Fruit fly (Drosophila melanogaster): ENCODE results near the gene CG13073.
A peak's percentile ranks its signal among the peaks of the same experiment; 100 is the strongest.

Gene CG13073

DNA sequence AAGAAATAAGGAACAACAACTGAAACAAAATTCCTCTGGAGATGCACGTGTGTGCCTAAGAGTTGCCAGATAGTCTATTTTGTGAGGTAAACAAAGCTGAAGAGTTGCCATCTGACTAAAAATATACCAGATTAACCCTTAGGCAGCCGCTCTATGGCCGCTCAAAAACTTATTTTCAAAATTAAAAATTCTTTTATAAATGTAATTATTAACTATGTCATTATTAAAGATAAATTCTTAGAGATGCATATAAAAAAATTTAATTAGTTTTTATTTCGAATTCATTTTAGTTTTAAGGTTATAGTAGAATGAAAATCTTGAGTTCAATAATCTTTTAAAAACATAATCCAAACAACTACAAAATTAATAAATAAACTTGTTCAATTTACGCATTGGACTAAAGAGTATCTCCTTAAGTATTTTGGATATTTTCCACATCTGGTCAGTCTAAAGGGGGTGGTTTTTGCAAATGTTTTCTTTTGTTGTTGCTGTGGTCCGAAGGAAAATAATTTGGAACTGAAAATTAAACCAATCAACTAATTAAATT is 11.6 kb upstream of the CG13073 start, which contains the start of gene Tmx3 (continued):
- TF ChIP-seq da (GFP tag; optimal IDR thresholded peaks at IDR 0.05), result no peak
- peak; percentile 56 for TF ChIP-seq peb (GFP tag; IDR thresholded peaks at IDR 0.05)
- no peak for TF ChIP-seq Sry-β (GFP tag; optimal IDR thresholded peaks at IDR 0.05)
- TF ChIP-seq pfk (GFP tag; optimal IDR thresholded peaks at IDR 0.05), result no peak
- peak; percentile 92 for TF ChIP-seq ken (GFP tag; IDR thresholded peaks at IDR 0.05)
- peak; percentile 66 for TF ChIP-seq CG30431 (GFP tag; optimal IDR thresholded peaks at IDR 0.05)
- peak; percentile 66 to 90 for TF ChIP-seq dpn (GFP tag; optimal IDR thresholded peaks at IDR 0.05)
- peak; percentile 96 for TF ChIP-seq slbo (GFP tag; IDR thresholded peaks at IDR 0.05)
- peak; percentile 59 for TF ChIP-seq chn (GFP tag; optimal IDR thresholded peaks at IDR 0.05)
- TF ChIP-seq CG13123 (GFP tag; optimal IDR thresholded peaks at IDR 0.05), result peak; percentile 79
- peak; percentile 12 for TF ChIP-seq CG1792 (GFP tag; optimal IDR thresholded peaks at IDR 0.05)
- peak; percentile 85 for TF ChIP-seq Blimp-1 (GFP tag; optimal IDR thresholded peaks at IDR 0.05)
- peak; percentile 92 for TF ChIP-seq CG13424 (tag; optimal IDR thresholded peaks at IDR 0.05)
- peak; percentile 62 for TF ChIP-seq corto (GFP tag; optimal IDR thresholded peaks at IDR 0.05)
- TF ChIP-seq aop (GFP tag; IDR thresholded peaks at IDR 0.05), result peak; percentile 85
- no peak for TF ChIP-seq Dfd (GFP tag; optimal IDR thresholded peaks at IDR 0.05)
- peak; percentile 17 for TF ChIP-seq shn (GFP tag; optimal IDR thresholded peaks at IDR 0.05)
- peak; percentile 78 for TF ChIP-seq oc (tag; optimal IDR thresholded peaks at IDR 0.05)
- TF ChIP-seq CG8359 (GFP tag; optimal IDR thresholded peaks at IDR 0.05; ENCODE audit: borderline replicate concordance), result no peak
- peak; percentile 89 for TF ChIP-seq D19A (tag; optimal IDR thresholded peaks at IDR 0.05)
- peak; percentile 79 for TF ChIP-seq CG10979 (tag; optimal IDR thresholded peaks at IDR 0.05)
- TF ChIP-seq CG34422 (GFP tag; IDR thresholded peaks at IDR 0.05), result peak; percentile 96
- TF ChIP-seq Lhr (GFP tag; optimal IDR thresholded peaks at IDR 0.05), result peak; percentile 83
- TF ChIP-seq Pdp1 (GFP tag; optimal IDR thresholded peaks at IDR 0.05), result peak in 1 of 2 experiments; percentile 66
- peak; percentile 39 for TF ChIP-seq CG1647 (GFP tag; optimal IDR thresholded peaks at IDR 0.05)
- TF ChIP-seq Dref (GFP tag; IDR thresholded peaks at IDR 0.05), result no peak
- TF ChIP-seq Usf (GFP tag; optimal IDR thresholded peaks at IDR 0.05), result peak; percentile 81
- peak; percentile 94 for TF ChIP-seq tgo (GFP tag; IDR thresholded peaks at IDR 0.05)
- peak; percentile 55 for TF ChIP-seq pum (GFP tag; optimal IDR thresholded peaks at IDR 0.05)
- peak; percentile 70 for TF ChIP-seq Ravus (GFP tag; IDR thresholded peaks at IDR 0.05)
- peak; percentile 93 for TF ChIP-seq CG31441 (GFP tag; IDR thresholded peaks at IDR 0.05)
- TF ChIP-seq Mad (GFP tag; optimal IDR thresholded peaks at IDR 0.05), result peak; percentile 36
- peak; percentile 32; the same call in 1 of the 3 replicates for TF ChIP-seq sr (GFP tag; IDR thresholded peaks at IDR 0.05)
- no peak for TF ChIP-seq p53 (GFP tag; optimal IDR thresholded peaks at IDR 0.05)
- TF ChIP-seq her (GFP tag; optimal IDR thresholded peaks at IDR 0.05), result peak; percentile 9
- TF ChIP-seq HmgD (GFP tag; optimal IDR thresholded peaks at IDR 0.05), result no peak
- peak; percentile 67 for TF ChIP-seq CG17802 (tag; optimal IDR thresholded peaks at IDR 0.05)
- TF ChIP-seq CG7357 (GFP tag; IDR thresholded peaks at IDR 0.05), result peak; percentile 77
- TF ChIP-seq grau (tag; optimal IDR thresholded peaks at IDR 0.05), result peak; percentile 91
- TF ChIP-seq pho (GFP tag; optimal IDR thresholded peaks at IDR 0.05), result peak; percentile 71
- no peak for TF ChIP-seq Mes4 (GFP tag; optimal IDR thresholded peaks at IDR 0.05)
- no peak for TF ChIP-seq cad (GFP tag; optimal IDR thresholded peaks at IDR 0.05)
- TF ChIP-seq Med (GFP tag), result peak; percentile 94
- peak; percentile 50 for TF ChIP-seq ATbp (GFP tag; optimal IDR thresholded peaks at IDR 0.05)
- peak; percentile 89 for TF ChIP-seq CG3726 (GFP tag; IDR thresholded peaks at IDR 0.05)
- TF ChIP-seq CG12391 (tag; optimal IDR thresholded peaks at IDR 0.05), result peak; percentile 96
- no peak for TF ChIP-seq Tbp (GFP tag; optimal IDR thresholded peaks at IDR 0.05)
- peak; percentile 94 for TF ChIP-seq CG14441 (GFP tag; IDR thresholded peaks at IDR 0.05)
- TF ChIP-seq Gsc (GFP tag; IDR thresholded peaks at IDR 0.05), result no peak
- TF ChIP-seq CG2875 (GFP tag; optimal IDR thresholded peaks at IDR 0.05), result peak; percentile 54
- peak; percentile 73 for TF ChIP-seq E2f2 (GFP tag; IDR thresholded peaks at IDR 0.05)

All from whole organism, embryonic.